Fruit fly (Drosophila melanogaster) whole organism, embryonic: ENCODE data around the gene CG6791.

Experiments
- CG32772 ChIP-seq: fragments of 200-800 bp; sonication (Bioruptor generic); IDR thresholded peaks from 2 replicates; pipeline ENCODE4 v1.3.6; 2022; ENCODE audit warnings: missing biosample characterization, missing genetic modification characterization
- CG6175 ChIP-seq: fragments of 200-800 bp; sonication (Bioruptor generic); IDR thresholded peaks from 3 replicates; pipeline ENCODE4 v1.3.6; 2022; ENCODE audit warnings: missing biosample characterization, missing genetic modification characterization
- Pdp1 ChIP-seq, 2 experiments: fragments of 200-800 bp; sonication (Bioruptor generic); optimal IDR thresholded peaks; 3 replicates each; lab custom pipeline; 2016; ENCODE audit warnings: missing biosample characterization in 2 of 2, missing genetic modification characterization in 2 of 2, mild to moderate bottlenecking in 1 of 2, moderate library complexity in 1 of 2
- chif ChIP-seq, 2 experiments: fragments of 200-800 bp; sonication (Bioruptor generic); optimal IDR thresholded peaks; 3 replicates each; lab custom pipeline; 2016; ENCODE audit warnings: missing biosample characterization in 2 of 2, missing genetic modification characterization in 2 of 2

DNA sequence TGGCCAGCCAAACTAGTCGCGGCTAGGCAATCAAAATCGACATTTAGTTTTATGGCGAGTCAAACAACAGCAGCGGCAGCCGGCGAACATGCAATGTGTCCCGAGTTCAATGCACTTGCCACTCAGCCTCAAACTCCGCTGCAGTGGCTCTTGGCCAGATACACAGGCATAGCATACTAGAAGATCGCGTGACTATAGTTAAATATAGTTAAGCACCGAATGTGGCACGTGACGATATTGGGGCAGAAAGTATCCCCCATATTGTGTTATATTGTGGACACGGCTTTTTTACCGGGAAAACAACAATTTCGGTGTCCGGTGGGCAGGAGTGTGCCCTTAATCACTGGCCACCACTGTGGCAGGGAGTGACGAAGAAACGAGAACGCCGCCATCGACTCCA lies 27.9 kb upstream of the CG6791 start:
- no peak for TF ChIP-seq chif (GFP tag; optimal IDR thresholded peaks at IDR 0.05; lab: Kevin White, UChicago)
- TF ChIP-seq CG6175 (GFP tag; lab: Robert Waterston, UW): no peak
- TF ChIP-seq Pdp1 (GFP tag; optimal IDR thresholded peaks at IDR 0.05; lab: Kevin White, UChicago): no peak
- no peak for TF ChIP-seq CG32772 (GFP tag; lab: Robert Waterston, UW)
